Fruit fly (Drosophila melanogaster): ENCODE data around the gene Mco3.

Gene Mco3

dm6 chr3R:25883877-25884276, 13.4 kb upstream of the Mco3 start (continued):
- no peak for TF ChIP-seq CG3163 (GFP tag; optimal IDR thresholded peaks at IDR 0.05)
- no peak for TF ChIP-seq gsb (GFP tag; IDR thresholded peaks at IDR 0.05)
- no peak for TF ChIP-seq scrt (GFP tag; optimal IDR thresholded peaks at IDR 0.05)
- TF ChIP-seq knrl (GFP tag; IDR thresholded peaks at IDR 0.05; ENCODE audit: partially characterized antibody): no peak
- peak; percentile 77 for TF ChIP-seq CG3838 (GFP tag; optimal IDR thresholded peaks at IDR 0.05)
- no peak for TF ChIP-seq CG1024 (GFP tag; IDR thresholded peaks at IDR 0.05)
- no peak for TF ChIP-seq CG32532 (GFP tag; IDR thresholded peaks at IDR 0.05)
- TF ChIP-seq kni (GFP tag; optimal IDR thresholded peaks at IDR 0.05): peak; percentile 80
- TF ChIP-seq Awh (GFP tag; IDR thresholded peaks at IDR 0.05): no peak
- no peak for TF ChIP-seq CG10654 (GFP tag; optimal IDR thresholded peaks at IDR 0.05)
- TF ChIP-seq nmo (GFP tag; optimal IDR thresholded peaks at IDR 0.05): no peak
- no peak for TF ChIP-seq CG10209 (GFP tag; optimal IDR thresholded peaks at IDR 0.05)
- no peak for TF ChIP-seq CG11504 (tag; optimal IDR thresholded peaks at IDR 0.05)
- TF ChIP-seq Dbx (GFP tag; IDR thresholded peaks at IDR 0.05): no peak
- no peak for TF ChIP-seq Xrp1 (GFP tag; IDR thresholded peaks at IDR 0.05)
- no peak for TF ChIP-seq CG2678 (tag; optimal IDR thresholded peaks at IDR 0.05)
- TF ChIP-seq amos (GFP tag; IDR thresholded peaks at IDR 0.05; ENCODE audit: partially characterized antibody): no peak
- TF ChIP-seq Camta (GFP tag; optimal IDR thresholded peaks at IDR 0.05): no peak
- TF ChIP-seq Atf3 (GFP tag; optimal IDR thresholded peaks at IDR 0.05): no peak
- TF ChIP-seq ranshi (GFP tag; IDR thresholded peaks at IDR 0.05): no peak
- TF ChIP-seq Gug (GFP tag; IDR thresholded peaks at IDR 0.05): no peak
- no peak for TF ChIP-seq BEAF-32 (GFP tag; optimal IDR thresholded peaks at IDR 0.05)
- TF ChIP-seq sr (GFP tag; IDR thresholded peaks at IDR 0.05): 0 out of 3 replicates have a peak, but pooled peaks have one; percentile 17
- no peak for TF ChIP-seq sd (tag; optimal IDR thresholded peaks at IDR 0.05)
- no peak for TF ChIP-seq crp (GFP tag; optimal IDR thresholded peaks at IDR 0.05)
- TF ChIP-seq TFAM (GFP tag; optimal IDR thresholded peaks at IDR 0.05): no peak
- TF ChIP-seq shn (GFP tag; optimal IDR thresholded peaks at IDR 0.05): no peak
- TF ChIP-seq kay (GFP tag; optimal IDR thresholded peaks at IDR 0.05): no peak

dm6 chr3R:25884301-25884700, 13.0 kb upstream of the Mco3 start:
- TF ChIP-seq CG12155 (GFP tag; optimal IDR thresholded peaks at IDR 0.05) (peak; percentile 24), CG12219 (GFP tag; optimal IDR thresholded peaks at IDR 0.05) (peak; percentile 16), bab2 (GFP tag; optimal IDR thresholded peaks at IDR 0.05) (peak; percentile 1), CG7357 (GFP tag; IDR thresholded peaks at IDR 0.05) (no peak), CG14441 (GFP tag; IDR thresholded peaks at IDR 0.05) (0 out of 2 replicates have a peak, but pooled peaks have one; percentile 13), CG16815 (GFP tag; optimal IDR thresholded peaks at IDR 0.05) (peak; percentile 30), CG6689 (GFP tag; IDR thresholded peaks at IDR 0.05) (peak; percentile 76), Nf-YB (GFP tag; optimal IDR thresholded peaks at IDR 0.05) (peak; percentile 55), Camta (GFP tag; optimal IDR thresholded peaks at IDR 0.05) (peak; percentile 46), CG14050 (GFP tag; IDR thresholded peaks at IDR 0.05) (peak; percentile 12; the same call in 1 of the 3 replicates), esg (GFP tag; conservative IDR thresholded peaks at IDR 0.05) (peak; percentile 27; the same call in 1 of the 2 replicates), CG1792 (GFP tag; optimal IDR thresholded peaks at IDR 0.05) (no peak), Oaz (GFP tag; IDR thresholded peaks at IDR 0.05) (no peak), Hmr (GFP tag; optimal IDR thresholded peaks at IDR 0.05) (peak; percentile 13), zfh1 (GFP tag; IDR thresholded peaks at IDR 0.05) (peak; percentile 45; the same call in 1 of the 3 replicates), CG31365 (tag; optimal IDR thresholded peaks at IDR 0.05) (no peak), CG1602 (GFP tag; optimal IDR thresholded peaks at IDR 0.05) (peak; percentile 65), onecut (GFP tag; IDR thresholded peaks at IDR 0.05) (no peak), unpg (GFP tag; optimal IDR thresholded peaks at IDR 0.05) (peak; percentile 86), usp (GFP tag; optimal IDR thresholded peaks at IDR 0.05) (no peak), gsb-n (tag; optimal IDR thresholded peaks at IDR 0.05) (peak; percentile 91), CG13775 (GFP tag; optimal IDR thresholded peaks at IDR 0.05) (peak; percentile 8), Mrtf (GFP tag; IDR thresholded peaks at IDR 0.05) (no peak), CG2120 (GFP tag; optimal IDR thresholded peaks at IDR 0.05) (peak; percentile 3), CG16813 (GFP tag; IDR thresholded peaks at IDR 0.05; ENCODE audit: partially characterized antibody) (no peak)

Data from whole organism, embryonic.